Fruit fly (Drosophila melanogaster) whole organism, wandering third instar larva: ENCODE measurements around the gene slgA.

ENCODE experiments used
- Abd-B ChIP-seq: fragments of >200 bp; optimal IDR thresholded peaks from 2 replicates; lab custom pipeline; 2017; ENCODE audit warnings: missing biosample characterization, missing genetic modification characterization
- CG32264 ChIP-seq: fragments of 200-800 bp; sonication (Bioruptor generic); optimal IDR thresholded peaks from 2 replicates; lab custom pipeline; 2016; ENCODE audit warnings: missing biosample characterization, missing genetic modification characterization
- CG9705 ChIP-seq: fragments of 200-800 bp; sonication (Bioruptor generic); optimal IDR thresholded peaks from 2 replicates; lab custom pipeline; 2018; ENCODE audit warnings: missing biosample characterization, mild to moderate bottlenecking, missing genetic modification characterization
- CrebA ChIP-seq: fragments of 200-800 bp; sonication (Bioruptor generic); optimal IDR thresholded peaks from 2 replicates; lab custom pipeline; 2016; ENCODE audit warnings: missing biosample characterization, mild to moderate bottlenecking, missing genetic modification characterization, borderline replicate concordance
- Dfd ChIP-seq: fragments of >200 bp; optimal IDR thresholded peaks from 2 replicates; lab custom pipeline; 2017; ENCODE audit warnings: missing biosample characterization, missing genetic modification characterization
- Dif ChIP-seq: fragments of 200-275, 200-300 bp; sonication (Bioruptor generic); optimal IDR thresholded peaks from 2 replicates; lab custom pipeline; 2018; ENCODE audit warnings: missing biosample characterization, missing genetic modification characterization; ENCODE audit not compliant: partially characterized antibody
- GATAd ChIP-seq: sonication (Bioruptor generic); optimal IDR thresholded peaks from 2 replicates; lab custom pipeline; 2016; ENCODE audit warnings: missing biosample characterization, missing genetic modification characterization
- HLH106 ChIP-seq: fragments of 200-800 bp; optimal IDR thresholded peaks from 3 replicates; lab custom pipeline; 2019; ENCODE audit warnings: missing biosample characterization, mild to moderate bottlenecking, missing genetic modification characterization, moderate library complexity
- Hnf4 ChIP-seq: fragments of 200-800 bp; sonication (Bioruptor generic); optimal IDR thresholded peaks from 2 replicates; lab custom pipeline; 2016; ENCODE audit warnings: missing biosample characterization, mild to moderate bottlenecking, missing genetic modification characterization
- Hr78 ChIP-seq: fragments of >200 bp; optimal IDR thresholded peaks from 2 replicates; lab custom pipeline; 2017; ENCODE audit warnings: missing biosample characterization, missing genetic modification characterization
- Hr83 ChIP-seq: fragments of 200-300 bp; sonication (Bioruptor generic); optimal IDR thresholded peaks from 2 replicates; lab custom pipeline; 2016; ENCODE audit warnings: missing biosample characterization, mild to moderate bottlenecking, missing genetic modification characterization, moderate library complexity; ENCODE audit not compliant: poor library complexity, severe bottlenecking
- Jra ChIP-seq: sonication (Bioruptor generic); optimal IDR thresholded peaks from 2 replicates; lab custom pipeline; 2016; ENCODE audit warnings: missing biosample characterization, missing genetic modification characterization
- Mio ChIP-seq: sonication (Bioruptor generic); optimal IDR thresholded peaks from 2 replicates; lab custom pipeline; 2016; ENCODE audit warnings: missing biosample characterization, missing genetic modification characterization
- Myc ChIP-seq: fragments of >200 bp; optimal IDR thresholded peaks from 2 replicates; lab custom pipeline; 2017
- N ChIP-seq: fragments of >200 bp; optimal IDR thresholded peaks from 2 replicates; lab custom pipeline; 2018; ENCODE audit warnings: missing biosample characterization, missing external identifiers, missing genetic modification characterization
- OdsH ChIP-seq: fragments of 200-800 bp; sonication (Bioruptor generic); optimal IDR thresholded peaks from 2 replicates; lab custom pipeline; 2016; ENCODE audit warnings: missing biosample characterization, mild to moderate bottlenecking, missing genetic modification characterization
- Rel ChIP-seq, 2 experiments: fragments of 200-800 bp; sonication (Bioruptor generic) in 1 of 2; optimal IDR thresholded peaks; 2 replicates in 1 of 2; 3 replicates in 1 of 2; lab custom pipeline; 2016 to 2019; ENCODE audit warnings: mild to moderate bottlenecking in 2 of 2, missing biosample characterization in 2 of 2, missing genetic modification characterization in 2 of 2, moderate library complexity in 1 of 2
- Sp1 ChIP-seq: fragments of 200-800 bp; sonication (Bioruptor generic); optimal IDR thresholded peaks from 3 replicates; lab custom pipeline; 2019; ENCODE audit warnings: missing biosample characterization, mild to moderate bottlenecking, missing genetic modification characterization, moderate library complexity
- Vsx2 ChIP-seq: fragments of 200-300, 225-300 bp; sonication (Bioruptor generic); optimal IDR thresholded peaks from 2 replicates; lab custom pipeline; 2018; ENCODE audit warnings: missing biosample characterization, missing genetic modification characterization; ENCODE audit not compliant: partially characterized antibody
- br ChIP-seq: fragments of 200-800 bp; sonication (Bioruptor generic); optimal IDR thresholded peaks from 2 replicates; lab custom pipeline; 2016; ENCODE audit warnings: missing biosample characterization, missing genetic modification characterization
- brk ChIP-seq: fragments of 200-800 bp; sonication (Bioruptor generic); optimal IDR thresholded peaks from 2 replicates; lab custom pipeline; 2016; ENCODE audit warnings: missing biosample characterization, mild to moderate bottlenecking, missing genetic modification characterization
- dl ChIP-seq, 2 experiments: fragments of 175-275, 200-275 bp in 1 of 2; fragments of 200-275 bp in 1 of 2; sonication (Bioruptor generic); optimal IDR thresholded peaks; lab custom pipeline; 2018; ENCODE audit warnings: mild to moderate bottlenecking in 2 of 2, missing biosample characterization in 2 of 2, missing genetic modification characterization in 2 of 2, moderate library complexity in 2 of 2; ENCODE audit not compliant: partially characterized antibody in 2 of 2, insufficient read depth in 1 of 2
- dmrt93B ChIP-seq: fragments of 200-800 bp; sonication (Bioruptor generic); optimal IDR thresholded peaks from 2 replicates; lab custom pipeline; 2018; ENCODE audit warnings: missing biosample characterization, mild to moderate bottlenecking, missing genetic modification characterization
- dsf ChIP-seq: sonication (Bioruptor generic); optimal IDR thresholded peaks from 2 replicates; lab custom pipeline; 2016; ENCODE audit warnings: missing biosample characterization, missing genetic modification characterization, borderline replicate concordance
- ey ChIP-seq: fragments of 200-800 bp; sonication (Bioruptor generic); optimal IDR thresholded peaks from 2 replicates; lab custom pipeline; 2016; ENCODE audit warnings: missing biosample characterization, missing genetic modification characterization
- foxo ChIP-seq, 2 experiments: fragments of 200-800 bp; sonication (Bioruptor generic); optimal IDR thresholded peaks; 2 replicates in 1 of 2; 3 replicates in 1 of 2; lab custom pipeline; 2016 to 2017; ENCODE audit warnings: missing biosample characterization in 2 of 2, missing genetic modification characterization in 2 of 2
- fru ChIP-seq: fragments of 200-800 bp; sonication (Bioruptor generic); optimal IDR thresholded peaks from 3 replicates; lab custom pipeline; 2016; ENCODE audit warnings: missing biosample characterization, mild to moderate bottlenecking, missing genetic modification characterization
- h ChIP-seq: fragments of 200-800 bp; sonication (Bioruptor generic); optimal IDR thresholded peaks from 3 replicates; lab custom pipeline; 2016; ENCODE audit warnings: missing biosample characterization, mild to moderate bottlenecking, missing genetic modification characterization
- jim ChIP-seq: fragments of 175-275, 200-325 bp; sonication (Bioruptor generic); optimal IDR thresholded peaks from 2 replicates; lab custom pipeline; 2016; ENCODE audit warnings: missing biosample characterization, mild to moderate bottlenecking, missing genetic modification characterization
- lola ChIP-seq: fragments of >200 bp; optimal IDR thresholded peaks from 2 replicates; lab custom pipeline; 2017; ENCODE audit warnings: missing biosample characterization, missing genetic modification characterization
- pan ChIP-seq: fragments of >200 bp; optimal IDR thresholded peaks from 2 replicates; lab custom pipeline; 2017
- psq ChIP-seq: fragments of 200-800 bp; sonication (Bioruptor generic); optimal IDR thresholded peaks from 3 replicates; lab custom pipeline; 2017; ENCODE audit warnings: missing biosample characterization, mild to moderate bottlenecking, missing genetic modification characterization, moderate library complexity
- rgr ChIP-seq: fragments of 200-800 bp; sonication (Bioruptor generic); optimal IDR thresholded peaks from 3 replicates; lab custom pipeline; 2016; ENCODE audit warnings: missing biosample characterization, mild to moderate bottlenecking, missing genetic modification characterization
- sage ChIP-seq: fragments of 200-800 bp; sonication (Bioruptor generic); optimal IDR thresholded peaks from 2 replicates; lab custom pipeline; 2016; ENCODE audit warnings: missing biosample characterization, mild to moderate bottlenecking, missing genetic modification characterization
- sv ChIP-seq: fragments of 200-800 bp; sonication (Bioruptor generic); optimal IDR thresholded peaks from 3 replicates; lab custom pipeline; 2016; ENCODE audit warnings: missing biosample characterization, missing genetic modification characterization
- tai ChIP-seq: sonication (Bioruptor generic); optimal IDR thresholded peaks from 2 replicates; lab custom pipeline; 2016; ENCODE audit warnings: missing biosample characterization, missing genetic modification characterization
- usp ChIP-seq: fragments of >200 bp; optimal IDR thresholded peaks from 2 replicates; lab custom pipeline; 2017; ENCODE audit warnings: missing biosample characterization, missing genetic modification characterization
- woc ChIP-seq: sonication (Bioruptor generic); optimal IDR thresholded peaks from 2 replicates; lab custom pipeline; 2016; ENCODE audit warnings: missing biosample characterization, mild to moderate bottlenecking, missing genetic modification characterization

Gene slgA

dm6 chrX:21349800-21350309, 23.9 kb upstream of the slgA start, which contains the start of the genes peng and sol:
TSS of gene peng (minus strand) at chrX:21349843.
TSS of gene sol (plus strand) at chrX:21350280.
- TF ChIP-seq ey (GFP tag; lab: Kevin White, UChicago) (peak; percentile 68), tai (GFP tag; lab: Kevin White, UChicago) (no peak), Hnf4 (GFP tag; lab: Kevin White, UChicago) (no peak), Mio (GFP tag; lab: Kevin White, UChicago) (no peak), lola (GFP tag; lab: Kevin White, UChicago) (no peak), N (GFP tag; lab: Kevin White, UChicago) (no peak), Hr78 (GFP tag; lab: Kevin White, UChicago) (no peak), brk (GFP tag; lab: Kevin White, UChicago) (no peak), rgr (peak; percentile 74), CrebA (GFP tag; lab: Kevin White, UChicago) (no peak), Dif (no peak), psq (peak; percentile 56), jim (no peak), usp (GFP tag; lab: Kevin White, UChicago) (no peak), Rel (GFP tag; optimal IDR thresholded peaks at IDR 0.05; lab: Kevin White, UChicago) (no peak), Rel (tag; optimal IDR thresholded peaks at IDR 0.05; lab: Kevin White, UChicago) (peak; percentile 26), CG9705 (GFP tag; lab: Kevin White, UChicago) (peak; percentile 53), dsf (no peak), OdsH (GFP tag; lab: Kevin White, UChicago) (peak; percentile 65), Vsx2 (GFP tag; lab: Kevin White, UChicago) (no peak), Hr83 (GFP tag; lab: Kevin White, UChicago) (no peak), sv (GFP tag; lab: Kevin White, UChicago) (peak; percentile 71), woc (GFP tag; lab: Kevin White, UChicago) (peak; percentile 78), sage (GFP tag; lab: Kevin White, UChicago) (no peak), h (GFP tag; lab: Kevin White, UChicago) (peak; percentile 77), Sp1 (GFP tag; lab: Kevin White, UChicago) (peak; percentile 70), Abd-B (GFP tag; lab: Kevin White, UChicago) (no peak), Dfd (GFP tag; lab: Kevin White, UChicago) (no peak), dl (GFP tag; optimal IDR thresholded peaks at IDR 0.05; lab: Kevin White, UChicago; ENCODE audit: insufficient read depth in 1 of 2, partially characterized antibody in 2 of 2) (no peak), pan (lab: Kevin White, UChicago) (no peak), br (peak; percentile 68), Jra (GFP tag; lab: Kevin White, UChicago) (no peak), dmrt93B (GFP tag; lab: Kevin White, UChicago) (no peak), foxo (GFP tag; optimal IDR thresholded peaks at IDR 0.05; lab: Kevin White, UChicago) (peak in 1 of 2 experiments; percentile 81), GATAd (no peak), Myc (lab: Kevin White, UChicago) (peak; percentile 61), HLH106 (peak; percentile 74), CG32264 (GFP tag; lab: Kevin White, UChicago) (peak; percentile 3), fru (peak; percentile 71)
- TF ChIP-seq, all 38 proteins: peak for 16

dm6 chrX:21351210-21351824, 22.5 kb upstream of the slgA start:
- TF ChIP-seq Hr83 (GFP tag; lab: Kevin White, UChicago) (no peak), psq (peak; percentile 5), Myc (lab: Kevin White, UChicago) (peak; percentile 97), fru (no peak), woc (GFP tag; lab: Kevin White, UChicago) (peak; percentile 87), Rel (GFP tag; optimal IDR thresholded peaks at IDR 0.05; lab: Kevin White, UChicago) (no peak), Rel (tag; optimal IDR thresholded peaks at IDR 0.05; lab: Kevin White, UChicago) (peak; percentile 43), h (GFP tag; lab: Kevin White, UChicago) (no peak), N (GFP tag; lab: Kevin White, UChicago) (peak; percentile 70), Vsx2 (GFP tag; lab: Kevin White, UChicago) (no peak), Hr78 (GFP tag; lab: Kevin White, UChicago) (no peak), OdsH (GFP tag; lab: Kevin White, UChicago) (no peak), Jra (GFP tag; lab: Kevin White, UChicago) (peak; percentile 5), Sp1 (GFP tag; lab: Kevin White, UChicago) (no peak)
